Worm (Caenorhabditis elegans) whole organism, L4 larva: Measurements from ENCODE around the gene T21B4.3.

Source experiments
- F44E2.7 ChIP-seq: fragments of 200-800 bp; sonication (Bioruptor generic); IDR thresholded peaks from 2 replicates; pipeline ENCODE4 v2.1.2; 2022; ENCODE audit warnings: missing genetic modification characterization, missing compliant biosample characterization
- F49E8.2 ChIP-seq: sonication (generic microtip); optimal IDR thresholded peaks from 2 replicates; lab custom pipeline; 2016; ENCODE audit warnings: missing compliant biosample characterization, mild to moderate bottlenecking, missing genetic modification characterization, borderline replicate concordance
- Y105C5A.15 ChIP-seq: fragments of 200-800 bp; sonication (Bioruptor generic); IDR thresholded peaks from 2 replicates; pipeline ENCODE4 v1.3.6; 2022; ENCODE audit warnings: missing genetic modification characterization, missing compliant biosample characterization
- Y48G9A.11 ChIP-seq: fragments of 200-800 bp; sonication (Bioruptor generic); IDR thresholded peaks from 2 replicates; pipeline ENCODE4 v1.3.6; 2022; ENCODE audit warnings: missing genetic modification reagents, missing genetic modification characterization, missing compliant biosample characterization
- aha-1 ChIP-seq: fragments of 150-350 bp; peaks from one replicate; lab custom pipeline; 2014; ENCODE audit warnings: missing biosample characterization, missing genetic modification characterization
- attf-4 ChIP-seq: sonication (generic microtip); optimal IDR thresholded peaks from 3 replicates; lab custom pipeline; 2017; ENCODE audit warnings: missing biosample characterization, missing genetic modification characterization
- ceh-20 ChIP-seq: fragments of 200-800 bp; sonication (Bioruptor generic); IDR thresholded peaks from 2 replicates; pipeline ENCODE4 v1.3.6; 2022; ENCODE audit warnings: missing genetic modification reagents, missing genetic modification characterization, missing compliant biosample characterization
- ceh-32 ChIP-seq: sonication (generic microtip); optimal IDR thresholded peaks from 2 replicates; lab custom pipeline; 2016; ENCODE audit warnings: mild to moderate bottlenecking, missing genetic modification characterization, missing compliant biosample characterization; ENCODE audit not compliant: poor library complexity
- ceh-82 ChIP-seq: sonication (generic microtip); optimal IDR thresholded peaks from 2 replicates; lab custom pipeline; 2017; ENCODE audit warnings: missing biosample characterization, missing genetic modification characterization
- ces-1 ChIP-seq: fragments of 150-350 bp; sonication (generic microtip); optimal IDR thresholded peaks from 4 replicates; lab custom pipeline; 2014; ENCODE audit warnings: missing biosample characterization, missing genetic modification reagents, missing genetic modification characterization
- daf-12 ChIP-seq: fragments of 150-350 bp; optimal IDR thresholded peaks from 2 replicates; lab custom pipeline; 2014; ENCODE audit warnings: missing biosample characterization, missing genetic modification reagents, missing genetic modification characterization
- daf-16 ChIP-seq, 3 experiments: sonication (generic microtip); optimal IDR thresholded peaks; 2 replicates each; lab custom pipeline; 2016 to 2017; ENCODE audit warnings: missing genetic modification characterization in 3 of 3, missing genetic modification reagents in 3 of 3, mild to moderate bottlenecking in 2 of 3, missing compliant biosample characterization in 2 of 3, missing biosample characterization in 1 of 3, moderate library complexity in 1 of 3
- daf-8 ChIP-seq: fragments of 200-800 bp; sonication (Bioruptor generic); IDR thresholded peaks from 2 replicates; pipeline ENCODE4 v1.3.6; 2022; ENCODE audit warnings: missing genetic modification characterization, missing compliant biosample characterization
- dmd-8 ChIP-seq: fragments of 200-800 bp; sonication (Bioruptor generic); IDR thresholded peaks from 2 replicates; pipeline ENCODE4 v1.3.6; 2022; ENCODE audit warnings: missing genetic modification characterization, missing compliant biosample characterization
- dmd-9 ChIP-seq: fragments of 200-800 bp; sonication (Bioruptor generic); IDR thresholded peaks from 2 replicates; pipeline ENCODE4 v1.3.6; 2022; ENCODE audit warnings: missing genetic modification reagents, missing genetic modification characterization, missing compliant biosample characterization
- duxl-1 ChIP-seq: sonication (generic microtip); optimal IDR thresholded peaks from 2 replicates; lab custom pipeline; 2016; ENCODE audit warnings: mild to moderate bottlenecking, missing genetic modification characterization, moderate library complexity, missing compliant biosample characterization; ENCODE audit not compliant: poor library complexity
- egl-43 ChIP-seq: fragments of 200-800 bp; sonication (Bioruptor generic); IDR thresholded peaks from 2 replicates; pipeline ENCODE4 v1.3.6; 2022; ENCODE audit warnings: missing genetic modification reagents, missing genetic modification characterization, missing compliant biosample characterization
- hlh-11 ChIP-seq: fragments of 200-800 bp; sonication (Bioruptor generic); optimal IDR thresholded peaks from 2 replicates; lab custom pipeline; 2018; ENCODE audit warnings: mild to moderate bottlenecking, missing genetic modification characterization, missing compliant biosample characterization
- hmg-1.1 ChIP-seq: fragments of 200-800 bp; sonication (Bioruptor generic); IDR thresholded peaks from 2 replicates; pipeline ENCODE4 v1.3.6; 2022; ENCODE audit warnings: missing genetic modification reagents, missing genetic modification characterization, missing compliant biosample characterization
- lin-1 ChIP-seq: fragments of 200-800 bp; sonication (Bioruptor generic); IDR thresholded peaks from 2 replicates; pipeline ENCODE4 v1.3.6; 2022; ENCODE audit warnings: missing genetic modification reagents, missing genetic modification characterization, missing compliant biosample characterization
- lin-15B ChIP-seq: fragments of 150-350 bp; sonication (generic microtip); optimal IDR thresholded peaks from 3 replicates; lab custom pipeline; 2014; ENCODE audit warnings: missing biosample characterization, missing genetic modification characterization
- lin-38 ChIP-seq: fragments of 200-800 bp; sonication (Bioruptor generic); IDR thresholded peaks from 2 replicates; pipeline ENCODE4 v1.3.6; 2022; ENCODE audit warnings: missing genetic modification reagents, missing genetic modification characterization, missing compliant biosample characterization
- lin-39 ChIP-seq: fragments of 150-350 bp; optimal IDR thresholded peaks from 2 replicates; lab custom pipeline; 2014; ENCODE audit warnings: missing biosample characterization, missing genetic modification reagents, missing genetic modification characterization
- lsy-2 ChIP-seq, 2 experiments: fragments of 150-350 bp in 1 of 2; sonication (generic microtip) in 1 of 2; optimal IDR thresholded peaks; 2 replicates each; lab custom pipeline; 2014 to 2017; ENCODE audit warnings: missing biosample characterization in 2 of 2, missing genetic modification characterization in 2 of 2
- madf-9 ChIP-seq: fragments of 200-800 bp; sonication (Bioruptor generic); conservative IDR thresholded peaks from 2 replicates; pipeline ENCODE4 v1.3.6; 2022; ENCODE audit warnings: missing genetic modification reagents, missing genetic modification characterization, missing compliant biosample characterization
- mdl-1 ChIP-seq, 2 experiments: fragments of 150-350 bp in 1 of 2; sonication (generic microtip) in 1 of 2; optimal IDR thresholded peaks; 2 replicates each; lab custom pipeline; 2014 to 2017; ENCODE audit warnings: missing biosample characterization in 2 of 2, missing genetic modification characterization in 2 of 2
- mep-1 ChIP-seq: fragments of 150-350 bp; sonication (generic microtip); optimal IDR thresholded peaks from 3 replicates; lab custom pipeline; 2014; ENCODE audit warnings: missing biosample characterization, missing genetic modification characterization
- nhr-102 ChIP-seq: sonication (generic microtip); optimal IDR thresholded peaks from 2 replicates; lab custom pipeline; 2016; ENCODE audit warnings: mild to moderate bottlenecking, missing genetic modification characterization, moderate library complexity, missing compliant biosample characterization
- nhr-11 ChIP-seq: fragments of 150-350 bp; optimal IDR thresholded peaks from 2 replicates; lab custom pipeline; 2014; ENCODE audit warnings: missing biosample characterization, missing genetic modification characterization
- nhr-111 ChIP-seq: fragments of 200-800 bp; sonication (Bioruptor generic); optimal IDR thresholded peaks from 2 replicates; lab custom pipeline; 2018; ENCODE audit warnings: mild to moderate bottlenecking, missing genetic modification characterization, missing compliant biosample characterization
- nhr-237 ChIP-seq: sonication (generic microtip); optimal IDR thresholded peaks from 2 replicates; lab custom pipeline; 2017; ENCODE audit warnings: missing biosample characterization, missing genetic modification characterization
- nhr-25 ChIP-seq: sonication (generic microtip); optimal IDR thresholded peaks from 2 replicates; lab custom pipeline; 2017; ENCODE audit warnings: missing genetic modification characterization, mild to moderate bottlenecking, missing compliant biosample characterization, antibody characterized with exemption, moderate library complexity, borderline replicate concordance; ENCODE audit not compliant: insufficient read depth
- nhr-42 ChIP-seq: fragments of 200-800 bp; sonication (Bioruptor generic); IDR thresholded peaks from 2 replicates; pipeline ENCODE4 v1.3.6; 2022; ENCODE audit warnings: missing genetic modification characterization, missing compliant biosample characterization
- nhr-48 ChIP-seq: sonication (generic microtip); optimal IDR thresholded peaks from 2 replicates; lab custom pipeline; 2016; ENCODE audit warnings: mild to moderate bottlenecking, missing genetic modification characterization, missing compliant biosample characterization
- pqm-1 ChIP-seq: sonication (generic microtip); optimal IDR thresholded peaks from 2 replicates; lab custom pipeline; 2017; ENCODE audit warnings: missing biosample characterization, missing genetic modification characterization
- rbr-2 ChIP-seq: sonication (generic microtip); optimal IDR thresholded peaks from 2 replicates; lab custom pipeline; 2016; ENCODE audit warnings: missing genotype, missing genetic modification characterization, missing compliant biosample characterization
- snpc-4 ChIP-seq: fragments of 150-350 bp; optimal IDR thresholded peaks from 2 replicates; lab custom pipeline; 2014; ENCODE audit warnings: missing biosample characterization, missing genetic modification characterization
- spr-3 ChIP-seq: fragments of 200-800 bp; sonication (Bioruptor generic); optimal IDR thresholded peaks from 2 replicates; lab custom pipeline; 2018; ENCODE audit warnings: mild to moderate bottlenecking, missing genetic modification characterization, missing compliant biosample characterization
- unc-130 ChIP-seq: sonication (generic microtip); optimal IDR thresholded peaks from 2 replicates; lab custom pipeline; 2016; ENCODE audit warnings: missing genetic modification reagents, missing genetic modification characterization, missing compliant biosample characterization
- vab-7 ChIP-seq: fragments of 200-800 bp; sonication (Bioruptor generic); IDR thresholded peaks from 2 replicates; pipeline ENCODE4 v1.3.6; 2022; ENCODE audit warnings: missing genetic modification reagents, missing genetic modification characterization, missing compliant biosample characterization
- zfp-2 ChIP-seq: sonication (generic microtip); optimal IDR thresholded peaks from 2 replicates; lab custom pipeline; 2016; ENCODE audit warnings: mild to moderate bottlenecking, missing genetic modification characterization, missing compliant biosample characterization
- zip-2 ChIP-seq: fragments of 150-350 bp; optimal IDR thresholded peaks from 2 replicates; lab custom pipeline; 2014; ENCODE audit warnings: missing biosample characterization, missing genetic modification characterization
- ztf-11 ChIP-seq: fragments of 150-350 bp; optimal IDR thresholded peaks from 2 replicates; lab custom pipeline; 2014; ENCODE audit warnings: missing biosample characterization, missing genetic modification characterization
- ztf-7 ChIP-seq: fragments of 150-350 bp; optimal IDR thresholded peaks from 2 replicates; lab custom pipeline; 2014; ENCODE audit warnings: missing biosample characterization, missing genetic modification characterization

Gene T21B4.3

ce11 chrII:12527947-12528346 lies 31.1 kb upstream of the T21B4.3 start, which contains the start of gene srx-119:
TSS of gene srx-119 (plus strand) at chrII:12528247.
- TF ChIP-seq zip-2 (tag; lab: Kevin White, UChicago) (no peak), nhr-237 (tag; lab: Kevin White, UChicago) (no peak), dmd-8 (no peak), unc-130 (GFP tag; lab: Kevin White, UChicago) (no peak), hmg-1.1 (GFP tag; lab: Robert Waterston, UW) (no peak), lin-1 (GFP tag; lab: Robert Waterston, UW) (no peak), ces-1 (GFP tag; lab: Kevin White, UChicago) (no peak), egl-43 (GFP tag; lab: Robert Waterston, UW) (no peak), lin-15B (tag; lab: Kevin White, UChicago) (no peak), ceh-82 (no peak), ztf-11 (tag; lab: Kevin White, UChicago) (no peak)

ce11 chrII:12525526-12525925 lies 28.6 kb upstream of the T21B4.3 start, which contains the start of gene srx-118:
TSS of gene srx-118 (plus strand) at chrII:12525826.
- no peak for TF ChIP-seq lin-38 (GFP tag; lab: Robert Waterston, UW)

DNA sequence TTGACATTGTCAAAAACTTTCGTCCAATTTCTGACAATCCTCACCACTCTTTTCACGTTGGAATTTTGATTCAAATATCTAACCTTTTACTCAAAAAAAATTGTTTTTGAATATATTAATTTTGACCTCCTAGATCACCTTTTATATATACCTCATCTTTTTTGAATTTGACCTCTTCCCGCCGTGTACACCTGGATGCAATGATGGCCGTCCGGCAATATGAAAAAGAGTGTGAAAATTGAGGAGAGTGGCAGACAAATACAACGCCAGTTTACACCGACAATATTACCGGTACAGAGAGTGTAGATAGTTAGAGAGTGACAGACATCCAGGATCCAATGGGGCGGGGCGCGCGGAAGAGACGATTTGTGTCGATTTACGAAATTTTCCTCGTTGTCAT lies 22.7 kb upstream of the T21B4.3 start, which contains the start of gene ceh-99:
Gene ceh-99 (plus strand): TSS at position 366 of the 400 bp plus-strand sequence.
- no peak for TF ChIP-seq lsy-2 (tag; optimal IDR thresholded peaks at IDR 0.05; lab: Kevin White, UChicago)
- TF ChIP-seq rbr-2 (tag; lab: Kevin White, UChicago): no peak

ce11 chrII:12518809-12519344 lies 22.0 kb upstream of the T21B4.3 start, which contains the start of gene srh-70:
TSS of gene srh-70 (minus strand) at chrII:12518859.
- TF ChIP-seq nhr-48 (tag; lab: Kevin White, UChicago): peak; percentile 65
- TF ChIP-seq nhr-111 (GFP tag; lab: Kevin White, UChicago): no peak
- TF ChIP-seq Y48G9A.11 (GFP tag; lab: Robert Waterston, UW): no peak
- TF ChIP-seq hlh-11 (tag; lab: Kevin White, UChicago): peak; percentile 90
- TF ChIP-seq lin-15B (tag; lab: Kevin White, UChicago): no peak
- TF ChIP-seq hmg-1.1 (GFP tag; lab: Robert Waterston, UW): no peak
- no peak for TF ChIP-seq mep-1
- TF ChIP-seq daf-16 (GFP tag; optimal IDR thresholded peaks at IDR 0.05; lab: Kevin White, UChicago): peak in 1 of 2 experiments; percentile 35
- peak; percentile 81 for TF ChIP-seq daf-16 (tag; optimal IDR thresholded peaks at IDR 0.05; lab: Kevin White, UChicago)
- no peak for TF ChIP-seq ceh-32 (tag; lab: Kevin White, UChicago)
- no peak for TF ChIP-seq vab-7 (GFP tag; lab: Robert Waterston, UW)
- TF ChIP-seq aha-1 (tag; lab: Kevin White, UChicago): peak; percentile 74
- no peak for TF ChIP-seq Y105C5A.15 (GFP tag; lab: Robert Waterston, UW)
- TF ChIP-seq attf-4: no peak
- no peak for TF ChIP-seq daf-12 (tag; lab: Kevin White, UChicago)
- TF ChIP-seq lin-38 (GFP tag; lab: Robert Waterston, UW): 0 out of 2 replicates have a peak, but pooled peaks have one; percentile 50
- TF ChIP-seq ztf-7 (tag; lab: Kevin White, UChicago): no peak
- TF ChIP-seq daf-8 (GFP tag; lab: Robert Waterston, UW): no peak
- no peak for TF ChIP-seq spr-3 (GFP tag; lab: Kevin White, UChicago)
- no peak for TF ChIP-seq zfp-2
- no peak for TF ChIP-seq duxl-1 (tag; lab: Kevin White, UChicago)
- TF ChIP-seq nhr-11: no peak
- no peak for TF ChIP-seq madf-9 (GFP tag; lab: Robert Waterston, UW)
- TF ChIP-seq pqm-1 (tag; lab: Kevin White, UChicago): peak; percentile 94
- TF ChIP-seq rbr-2 (tag; lab: Kevin White, UChicago): no peak
- no peak for TF ChIP-seq snpc-4 (tag; lab: Kevin White, UChicago)
- peak; percentile 85 for TF ChIP-seq nhr-102
- no peak for TF ChIP-seq dmd-9 (GFP tag; lab: Robert Waterston, UW)
- no peak for TF ChIP-seq F49E8.2
- TF ChIP-seq mdl-1 (tag; optimal IDR thresholded peaks at IDR 0.05; lab: Kevin White, UChicago): peak in 1 of 2 experiments; percentile 50
- TF ChIP-seq F44E2.7 (GFP tag; lab: Robert Waterston, UW): no peak
- TF ChIP-seq nhr-25: no peak
- no peak for TF ChIP-seq ceh-20 (GFP tag; lab: Robert Waterston, UW)
- TF ChIP-seq lin-39 (tag; lab: Kevin White, UChicago): no peak
- TF ChIP-seq nhr-42: no peak
- no peak for TF ChIP-seq ces-1 (GFP tag; lab: Kevin White, UChicago)
